Fruit fly (Drosophila melanogaster) whole organism, embryonic: ENCODE data around the gene CG34238.

Source experiments
- Abd-B ChIP-seq: fragments of 200-800 bp; sonication (Bioruptor generic); optimal IDR thresholded peaks from 2 replicates; lab custom pipeline; 2018; ENCODE audit warnings: missing biosample characterization, mild to moderate bottlenecking, missing genetic modification characterization, moderate library complexity
- Antp ChIP-seq: fragments of 200-800 bp; sonication (Bioruptor generic); optimal IDR thresholded peaks from 3 replicates; lab custom pipeline; 2016; ENCODE audit warnings: missing biosample characterization, missing genetic modification characterization
- B-H1 ChIP-seq: fragments of 200-800 bp; sonication (Bioruptor generic); IDR thresholded peaks from 3 replicates; pipeline ENCODE4 v1.3.6; 2022; ENCODE audit warnings: missing biosample characterization, missing genetic modification characterization
- CG10979 ChIP-seq: fragments of 200-800 bp; sonication (Bioruptor generic); optimal IDR thresholded peaks from 2 replicates; lab custom pipeline; 2018; ENCODE audit warnings: missing biosample characterization, mild to moderate bottlenecking, missing genetic modification characterization, moderate library complexity
- CG11093 ChIP-seq: fragments of 200-800 bp; sonication (Bioruptor generic); IDR thresholded peaks from 3 replicates; pipeline ENCODE4 v1.3.6; 2022; ENCODE audit warnings: missing biosample characterization, missing genetic modification characterization
- CG11696 ChIP-seq: fragments of 200-800 bp; sonication (Bioruptor generic); IDR thresholded peaks from 2 replicates; pipeline ENCODE4 v1.3.6; 2022; ENCODE audit warnings: missing biosample characterization, missing genetic modification characterization
- CG11723 ChIP-seq: fragments of 200-800 bp; sonication (Bioruptor generic); optimal IDR thresholded peaks from 2 replicates; lab custom pipeline; 2017; ENCODE audit warnings: missing biosample characterization, mild to moderate bottlenecking, missing genetic modification characterization
- CG12391 ChIP-seq: fragments of 200-800 bp; sonication (Bioruptor generic); optimal IDR thresholded peaks from 3 replicates; lab custom pipeline; 2018; ENCODE audit warnings: missing biosample characterization, mild to moderate bottlenecking, missing genetic modification characterization, moderate library complexity
- CG15269 ChIP-seq: fragments of 200-800 bp; sonication (Bioruptor generic); optimal IDR thresholded peaks from 2 replicates; lab custom pipeline; 2018; ENCODE audit warnings: missing biosample characterization, mild to moderate bottlenecking, missing genetic modification characterization, moderate library complexity
- CG17361 ChIP-seq: fragments of 200-800 bp; sonication (Bioruptor generic); IDR thresholded peaks from 3 replicates; pipeline ENCODE4 v1.3.6; 2022; ENCODE audit warnings: missing biosample characterization, missing genetic modification characterization
- CG1792 ChIP-seq: fragments of 200-800 bp; sonication (Bioruptor generic); optimal IDR thresholded peaks from 2 replicates; lab custom pipeline; 2016; ENCODE audit warnings: missing biosample characterization, missing genetic modification characterization
- CG18764 ChIP-seq: fragments of 200-800 bp; sonication (Bioruptor generic); optimal IDR thresholded peaks from 3 replicates; lab custom pipeline; 2016; ENCODE audit warnings: missing biosample characterization, missing genetic modification characterization
- CG2129 ChIP-seq: fragments of 200-800 bp; sonication (Bioruptor generic); IDR thresholded peaks from 2 replicates; pipeline ENCODE4 v1.3.6; 2022; ENCODE audit warnings: missing biosample characterization, missing genetic modification characterization; ENCODE audit not compliant: partially characterized antibody
- CG32532 ChIP-seq: fragments of 200-800 bp; sonication (Bioruptor generic); IDR thresholded peaks from 2 replicates; pipeline ENCODE4 v1.3.6; 2022; ENCODE audit warnings: missing biosample characterization, missing genetic modification characterization
- CG3281 ChIP-seq: fragments of 200-800 bp; sonication (Bioruptor generic); optimal IDR thresholded peaks from 3 replicates; lab custom pipeline; 2017; ENCODE audit warnings: missing biosample characterization, mild to moderate bottlenecking, missing genetic modification characterization
- CG3407 ChIP-seq: fragments of 200-800 bp; sonication (Bioruptor generic); optimal IDR thresholded peaks from 2 replicates; lab custom pipeline; 2018; ENCODE audit warnings: missing biosample characterization, mild to moderate bottlenecking, missing genetic modification characterization
- CG4424 ChIP-seq: fragments of 200-800 bp; sonication (Bioruptor generic); optimal IDR thresholded peaks from 3 replicates; lab custom pipeline; 2016; ENCODE audit warnings: missing biosample characterization, missing genetic modification characterization
- CG4854 ChIP-seq: fragments of 200-800 bp; sonication (Bioruptor generic); optimal IDR thresholded peaks from 2 replicates; lab custom pipeline; 2016; ENCODE audit warnings: missing biosample characterization, missing genetic modification characterization, inconsistent platforms
- CG6654 ChIP-seq: fragments of 200-800 bp; sonication (Bioruptor generic); optimal IDR thresholded peaks from 2 replicates; lab custom pipeline; 2017; ENCODE audit warnings: missing biosample characterization, mild to moderate bottlenecking, missing genetic modification characterization
- CG7786 ChIP-seq: fragments of 200-800 bp; sonication (Bioruptor generic); optimal IDR thresholded peaks from 2 replicates; lab custom pipeline; 2016; ENCODE audit warnings: missing biosample characterization, missing genetic modification characterization
- CG8388 ChIP-seq: fragments of 200-800 bp; sonication (Bioruptor generic); optimal IDR thresholded peaks from 2 replicates; lab custom pipeline; 2019; ENCODE audit warnings: missing biosample characterization, mild to moderate bottlenecking, missing genetic modification characterization, moderate library complexity
- CG9727 ChIP-seq: fragments of 200-800 bp; sonication (Bioruptor generic); optimal IDR thresholded peaks from 3 replicates; lab custom pipeline; 2017; ENCODE audit warnings: missing biosample characterization, mild to moderate bottlenecking, missing genetic modification characterization
- CHES-1-like ChIP-seq: fragments of 200-800 bp; sonication (Bioruptor generic); optimal IDR thresholded peaks from 2 replicates; lab custom pipeline; 2016; ENCODE audit warnings: missing biosample characterization, missing genetic modification characterization
- Doc3 ChIP-seq: fragments of 200-800 bp; sonication (Bioruptor generic); IDR thresholded peaks from 3 replicates; pipeline ENCODE4 v1.3.6; 2022; ENCODE audit warnings: missing biosample characterization, missing genetic modification characterization; ENCODE audit not compliant: partially characterized antibody
- Drgx ChIP-seq: fragments of 200-800 bp; sonication (Bioruptor generic); IDR thresholded peaks from 2 replicates; pipeline ENCODE4 v1.3.6; 2022; ENCODE audit warnings: missing biosample characterization, missing genetic modification characterization
- Ets65A ChIP-seq: fragments of 200-800 bp; sonication (Bioruptor generic); peaks from one replicate; lab custom pipeline; 2016; ENCODE audit warnings: missing biosample characterization, missing genetic modification characterization
- Fer1 ChIP-seq: fragments of 200-800 bp; sonication (Bioruptor generic); optimal IDR thresholded peaks from 2 replicates; lab custom pipeline; 2017; ENCODE audit warnings: missing biosample characterization, mild to moderate bottlenecking, missing genetic modification characterization
- HLH3B ChIP-seq: fragments of 200-800 bp; sonication (Bioruptor generic); IDR thresholded peaks from 2 replicates; pipeline ENCODE4 v1.3.6; 2022; ENCODE audit warnings: missing biosample characterization, missing genetic modification characterization
- HLH4C ChIP-seq: fragments of 200-800 bp; sonication (Bioruptor generic); IDR thresholded peaks from 3 replicates; pipeline ENCODE4 v1.3.6; 2022; ENCODE audit warnings: missing biosample characterization, missing genetic modification characterization; ENCODE audit not compliant: partially characterized antibody
- Hr78 ChIP-seq, 2 experiments: fragments of 200-800 bp in 1 of 2; fragments of >200 bp in 1 of 2; sonication (Bioruptor generic) in 1 of 2; optimal IDR thresholded peaks; 2 replicates each; lab custom pipeline; 2017 to 2019; ENCODE audit warnings: missing biosample characterization in 2 of 2, missing genetic modification characterization in 2 of 2, mild to moderate bottlenecking in 1 of 2, moderate library complexity in 1 of 2
- Lpt ChIP-seq: fragments of >200 bp; optimal IDR thresholded peaks from 2 replicates; lab custom pipeline; 2018; ENCODE audit warnings: missing biosample characterization, missing genetic modification characterization
- Med ChIP-seq: fragments of 200-800 bp; sonication (Bioruptor generic); peaks from one replicate; lab custom pipeline; 2016; ENCODE audit warnings: missing biosample characterization, missing genetic modification characterization, mild to moderate bottlenecking, inconsistent platforms, moderate library complexity
- Mrtf ChIP-seq: fragments of 200-800 bp; sonication (Bioruptor generic); IDR thresholded peaks from 3 replicates; pipeline ENCODE4 v1.3.6; 2022; ENCODE audit warnings: missing biosample characterization, missing genetic modification characterization
- Nf-YA ChIP-seq: fragments of 200-800 bp; sonication (Bioruptor generic); IDR thresholded peaks from 2 replicates; pipeline ENCODE4 v1.3.6; 2022; ENCODE audit warnings: missing biosample characterization, missing genetic modification characterization
- ara ChIP-seq: fragments of 200-800 bp; sonication (Bioruptor generic); IDR thresholded peaks from 2 replicates; pipeline ENCODE4 v1.3.6; 2022; ENCODE audit warnings: missing biosample characterization, missing genetic modification characterization
- bsh ChIP-seq, 2 experiments: fragments of 200-800 bp; sonication (Bioruptor generic); optimal IDR thresholded peaks; 2 replicates each; lab custom pipeline; 2017 to 2018; ENCODE audit warnings: mild to moderate bottlenecking in 2 of 2, missing biosample characterization in 2 of 2, missing genetic modification characterization in 2 of 2, moderate library complexity in 1 of 2
- btn ChIP-seq: fragments of 200-800 bp; sonication (Bioruptor generic); optimal IDR thresholded peaks from 2 replicates; lab custom pipeline; 2016; ENCODE audit warnings: missing biosample characterization, missing genetic modification characterization
- chif ChIP-seq, 2 experiments: fragments of 200-800 bp; sonication (Bioruptor generic); optimal IDR thresholded peaks; 3 replicates each; lab custom pipeline; 2016; ENCODE audit warnings: missing biosample characterization in 2 of 2, missing genetic modification characterization in 2 of 2
- disco-r ChIP-seq: fragments of 200-800 bp; sonication (Bioruptor generic); optimal IDR thresholded peaks from 2 replicates; lab custom pipeline; 2016; ENCODE audit warnings: missing biosample characterization, missing genetic modification characterization
- dysf ChIP-seq: fragments of 200-800 bp; sonication (Bioruptor generic); IDR thresholded peaks from 3 replicates; pipeline ENCODE4 v1.3.6; 2022; ENCODE audit warnings: missing biosample characterization, missing genetic modification characterization
- ems ChIP-seq: fragments of 200-800 bp; sonication (Bioruptor generic); optimal IDR thresholded peaks from 3 replicates; lab custom pipeline; 2016; ENCODE audit warnings: missing biosample characterization, missing genetic modification characterization
- grau ChIP-seq: fragments of 200-800 bp; optimal IDR thresholded peaks from 3 replicates; lab custom pipeline; 2019; ENCODE audit warnings: missing biosample characterization, mild to moderate bottlenecking, missing genetic modification characterization, moderate library complexity
- phol ChIP-seq: fragments of 200-800 bp; sonication (Bioruptor generic); optimal IDR thresholded peaks from 3 replicates; lab custom pipeline; 2018; ENCODE audit warnings: missing biosample characterization, mild to moderate bottlenecking, missing genetic modification characterization, moderate library complexity
- sd ChIP-seq: fragments of 200-800 bp; sonication (Bioruptor generic); optimal IDR thresholded peaks from 3 replicates; lab custom pipeline; 2018; ENCODE audit warnings: missing biosample characterization, mild to moderate bottlenecking, missing genetic modification characterization, moderate library complexity
- so ChIP-seq: fragments of 200-800 bp; sonication (Bioruptor generic); IDR thresholded peaks from 3 replicates; pipeline ENCODE4 v1.3.6; 2022; ENCODE audit warnings: missing biosample characterization, missing genetic modification characterization
- trh ChIP-seq: fragments of 200-800 bp; sonication (Bioruptor generic); optimal IDR thresholded peaks from 2 replicates; lab custom pipeline; 2016; ENCODE audit warnings: missing biosample characterization, missing genetic modification characterization
- twi ChIP-seq: fragments of 200-800 bp; optimal IDR thresholded peaks from 2 replicates; lab custom pipeline; 2019; ENCODE audit warnings: missing biosample characterization, mild to moderate bottlenecking, missing genetic modification characterization, moderate library complexity
- unpg ChIP-seq: fragments of 200-800 bp; sonication (Bioruptor generic); optimal IDR thresholded peaks from 3 replicates; lab custom pipeline; 2018; ENCODE audit warnings: missing biosample characterization, mild to moderate bottlenecking, missing genetic modification characterization, moderate library complexity
- usp ChIP-seq: fragments of >200 bp; optimal IDR thresholded peaks from 2 replicates; lab custom pipeline; 2017; ENCODE audit warnings: missing biosample characterization, missing genetic modification characterization
- wdn ChIP-seq: fragments of 200-800 bp; sonication (Bioruptor generic); IDR thresholded peaks from 2 replicates; pipeline ENCODE4 v1.3.6; 2022; ENCODE audit warnings: missing biosample characterization, missing genetic modification characterization
- wek ChIP-seq: fragments of 200-800 bp; sonication (Bioruptor generic); optimal IDR thresholded peaks from 3 replicates; lab custom pipeline; 2018; ENCODE audit warnings: missing biosample characterization, mild to moderate bottlenecking, missing genetic modification characterization, moderate library complexity
- zfh1 ChIP-seq: fragments of 200-800 bp; sonication (Bioruptor generic); IDR thresholded peaks from 3 replicates; pipeline ENCODE4 v1.3.6; 2022; ENCODE audit warnings: missing biosample characterization, missing genetic modification characterization

The CG34238 gene

DNA sequence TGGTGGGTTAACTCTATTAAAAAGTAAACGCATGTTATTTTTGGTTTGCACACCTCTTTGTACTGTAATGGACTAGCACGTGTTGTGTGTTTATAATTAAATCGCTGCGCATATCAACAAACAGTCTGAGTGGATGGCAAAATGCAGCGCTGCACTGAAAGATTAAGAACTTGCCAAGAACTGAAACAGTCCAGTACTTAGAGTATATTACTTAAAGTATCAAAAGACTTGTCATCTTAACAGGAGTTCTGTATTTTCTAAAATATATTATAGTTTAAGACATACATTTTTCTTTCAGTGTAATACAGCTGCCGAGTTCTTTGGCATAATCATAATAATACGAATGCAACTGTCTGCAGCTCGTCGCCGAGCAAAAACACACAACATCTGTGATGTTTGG lies 22.1 kb downstream of the CG34238 start (continued):
- TF ChIP-seq Hr78 (GFP tag; optimal IDR thresholded peaks at IDR 0.05; lab: Kevin White, UChicago) (no peak), Nf-YA (GFP tag; lab: Robert Waterston, UW) (0 out of 2 replicates have a peak, but pooled peaks have one; percentile 24), phol (tag; lab: Kevin White, UChicago) (peak; percentile 9), CG1792 (GFP tag; lab: Kevin White, UChicago) (no peak), CG3281 (GFP tag; lab: Kevin White, UChicago) (no peak), wek (no peak), Drgx (GFP tag; lab: Robert Waterston, UW) (peak; percentile 62), Antp (GFP tag; lab: Kevin White, UChicago) (no peak), HLH4C (GFP tag; lab: Robert Waterston, UW) (no peak), HLH3B (GFP tag; lab: Robert Waterston, UW) (no peak), CG11093 (GFP tag; lab: Robert Waterston, UW) (0 out of 3 replicates have a peak, but pooled peaks have one; percentile 13), dysf (GFP tag; lab: Robert Waterston, UW) (no peak), Lpt (no peak), CG4424 (GFP tag; lab: Kevin White, UChicago) (no peak), Med (GFP tag; lab: Kevin White, UChicago) (peak; percentile 61), twi (peak; percentile 32), wdn (GFP tag; lab: Robert Waterston, UW) (no peak), CG11696 (no peak), CG8388 (GFP tag; lab: Kevin White, UChicago) (peak; percentile 17), CG4854 (GFP tag; lab: Kevin White, UChicago) (no peak), bsh (GFP tag; optimal IDR thresholded peaks at IDR 0.05; lab: Kevin White, UChicago) (peak in 1 of 2 experiments; percentile 53), Doc3 (GFP tag; lab: Robert Waterston, UW) (no peak), CG2129 (GFP tag; lab: Robert Waterston, UW) (no peak), chif (GFP tag; optimal IDR thresholded peaks at IDR 0.05; lab: Kevin White, UChicago) (peak in 1 of 2 experiments; percentile 9), btn (GFP tag; lab: Kevin White, UChicago) (no peak), sd (no peak), Ets65A (GFP tag; lab: Kevin White, UChicago) (peak; percentile 87), CHES-1-like (GFP tag; lab: Kevin White, UChicago) (no peak), CG7786 (GFP tag; lab: Kevin White, UChicago) (no peak), CG3407 (GFP tag; lab: Kevin White, UChicago) (no peak), CG6654 (no peak), disco-r (no peak), CG32532 (no peak), Fer1 (GFP tag; lab: Kevin White, UChicago) (no peak), ara (no peak), Abd-B (no peak), so (GFP tag; lab: Robert Waterston, UW) (no peak), trh (GFP tag; lab: Kevin White, UChicago) (no peak), CG11723 (GFP tag; lab: Kevin White, UChicago) (no peak), CG10979 (peak; percentile 9), unpg (peak; percentile 17), usp (GFP tag; lab: Kevin White, UChicago) (no peak), CG17361 (GFP tag; lab: Robert Waterston, UW) (0 out of 3 replicates have a peak, but pooled peaks have one; percentile 15), CG15269 (tag; lab: Kevin White, UChicago) (no peak), CG12391 (tag; lab: Kevin White, UChicago) (peak; percentile 5), ems (GFP tag; lab: Kevin White, UChicago) (no peak), grau (tag; lab: Kevin White, UChicago) (peak; percentile 3), B-H1 (GFP tag; lab: Robert Waterston, UW) (no peak), CG18764 (GFP tag; lab: Kevin White, UChicago) (no peak), Mrtf (GFP tag; lab: Robert Waterston, UW) (no peak), zfh1 (GFP tag; lab: Robert Waterston, UW) (0 out of 3 replicates have a peak, but pooled peaks have one; percentile 45), CG9727 (GFP tag; lab: Kevin White, UChicago) (peak; percentile 4)
